Worm (Caenorhabditis elegans): Measurements from ENCODE around the gene D1054.3.

D1054.3 gene

ce11 chrV:10736756-10737155 is 34.5 kb upstream of the D1054.3 start, which contains the start of the genes mre-11 and wdr-5.3 (continued):
- TF ChIP-seq ceh-90 (tag; optimal IDR thresholded peaks at IDR 0.05) (peak; percentile 78), pax-3 (tag; optimal IDR thresholded peaks at IDR 0.05) (peak; percentile 60), elt-3 (tag; optimal IDR thresholded peaks at IDR 0.05) (peak in 1 of 6 experiments; percentile 13), C16A3.4 (tag; optimal IDR thresholded peaks at IDR 0.05) (peak; percentile 50), dsc-1 (tag; optimal IDR thresholded peaks at IDR 0.05) (no peak), alr-1 (tag; optimal IDR thresholded peaks at IDR 0.05; ENCODE audit: borderline replicate concordance) (no peak), unc-98 (GFP tag; IDR thresholded peaks at IDR 0.05) (no peak), rnt-1 (tag; optimal IDR thresholded peaks at IDR 0.05) (peak; percentile 97), egl-13 (tag; optimal IDR thresholded peaks at IDR 0.05) (peak; percentile 41), unc-30 (tag; optimal IDR thresholded peaks at IDR 0.05) (no peak), nhr-28 (tag; optimal IDR thresholded peaks at IDR 0.05) (no peak), unc-130 (tag; optimal IDR thresholded peaks at IDR 0.05) (peak; percentile 69), fkh-4 (tag; optimal IDR thresholded peaks at IDR 0.05; ENCODE audit: borderline replicate concordance) (peak; percentile 17), ama-1 (optimal IDR thresholded peaks at IDR 0.05) (no peak), isw-1 (GFP tag; IDR thresholded peaks at IDR 0.05) (peak; percentile 46), fos-1 (tag; optimal IDR thresholded peaks at IDR 0.05) (no peak), irx-1 (tag; optimal IDR thresholded peaks at IDR 0.05) (peak; percentile 68), lsy-2 (tag; optimal IDR thresholded peaks at IDR 0.05) (peak; percentile 65 to 77), snpc-4 (tag; optimal IDR thresholded peaks at IDR 0.05) (peak; percentile 49), F16B12.6 (tag; optimal IDR thresholded peaks at IDR 0.05) (peak; percentile 33), unc-86 (tag; optimal IDR thresholded peaks at IDR 0.05) (peak; percentile 51), xbp-1 (tag; optimal IDR thresholded peaks at IDR 0.05) (peak; percentile 75), tbx-2 (tag; optimal IDR thresholded peaks at IDR 0.05) (no peak), nhr-11 (tag; optimal IDR thresholded peaks at IDR 0.05) (no peak), unc-62 (GFP tag; optimal IDR thresholded peaks at IDR 0.05) (no peak), pag-3 (tag; optimal IDR thresholded peaks at IDR 0.05; ENCODE audit: borderline replicate concordance, insufficient read depth) (no peak), sup-37 (GFP tag; optimal IDR thresholded peaks at IDR 0.05) (no peak), efl-3 (GFP tag; optimal IDR thresholded peaks at IDR 0.05) (no peak), Y116A8C.19 (tag; optimal IDR thresholded peaks at IDR 0.05; ENCODE audit: borderline replicate concordance) (no peak), ceh-63 (GFP tag; optimal IDR thresholded peaks at IDR 0.05) (no peak), elt-2 (tag; optimal IDR thresholded peaks at IDR 0.05) (peak; percentile 18), lin-35 (GFP tag; optimal IDR thresholded peaks at IDR 0.05) (peak; percentile 85 to 92), efl-1 (optimal IDR thresholded peaks at IDR 0.05) (peak; percentile 70 to 90), efl-1 (GFP tag; optimal IDR thresholded peaks at IDR 0.05 in 1 of 2) (peak; percentile 89 to 99), hlh-4 (tag; optimal IDR thresholded peaks at IDR 0.05) (no peak), aha-1 (tag; optimal IDR thresholded peaks at IDR 0.05) (no peak), hpl-2 (GFP tag; optimal IDR thresholded peaks at IDR 0.05) (no peak), lir-3 (tag; optimal IDR thresholded peaks at IDR 0.05; ENCODE audit: poor library complexity) (peak; percentile 90), ztf-4 (tag; optimal IDR thresholded peaks at IDR 0.05) (no peak), lin-39 (tag; optimal IDR thresholded peaks at IDR 0.05) (no peak), mab-9 (GFP tag; IDR thresholded peaks at IDR 0.05) (no peak), mep-1 (tag; optimal IDR thresholded peaks at IDR 0.05) (peak; percentile 68), aly-2 (tag; optimal IDR thresholded peaks at IDR 0.05) (no peak)

- TF ChIP-seq efl-1 (optimal IDR thresholded peaks at IDR 0.05) (no peak), efl-1 (GFP tag; optimal IDR thresholded peaks at IDR 0.05 in 1 of 2) (peak in 1 of 2 experiments; percentile 69), nhr-85 (tag) (no peak)
Measured at ce11 chrV:10741357-10741756, 29.9 kb upstream of the D1054.3 start, which contains the start of gene ZC302.3. ZC302.3 (minus strand) TSS chrV:10741457.
